Fruit fly (Drosophila melanogaster) S2 (cell line): Measurements from ENCODE around the gene sturkopf.

Source experiments
- CG8478 ChIP-seq: fragments of >200 bp; optimal IDR thresholded peaks from 2 replicates; lab custom pipeline; 2018
- CTCF ChIP-seq, 2 experiments: fragments of >200 bp; optimal IDR thresholded peaks; 2 replicates each; lab custom pipeline; 2018

The sturkopf gene

DNA sequence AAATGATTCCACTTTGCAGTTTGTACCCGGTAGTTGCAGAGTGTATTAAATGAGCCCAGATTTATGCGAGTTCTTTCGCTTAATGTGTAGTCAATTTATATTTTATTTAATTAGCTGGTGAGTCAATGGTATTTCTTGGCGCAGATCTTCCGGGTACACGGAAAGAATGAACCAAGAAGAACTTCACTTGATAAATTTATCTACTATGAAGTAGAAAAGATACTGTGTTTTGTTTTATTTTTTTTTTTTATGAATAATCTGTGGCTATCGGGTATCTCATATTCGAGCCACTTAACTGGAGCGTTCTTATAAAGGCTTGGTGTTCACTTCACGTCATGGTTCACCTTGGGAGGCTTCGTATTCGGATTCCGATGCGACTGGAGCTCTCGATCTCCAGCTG is 48.2 kb downstream of the sturkopf start:
- TF ChIP-seq CTCF (optimal IDR thresholded peaks at IDR 0.05; lab: Kevin White, UChicago): no peak
- TF ChIP-seq CG8478 (lab: Kevin White, UChicago): no peak
